Fruit fly (Drosophila melanogaster): ENCODE measurements around the gene hay.

The hay gene

DNA sequence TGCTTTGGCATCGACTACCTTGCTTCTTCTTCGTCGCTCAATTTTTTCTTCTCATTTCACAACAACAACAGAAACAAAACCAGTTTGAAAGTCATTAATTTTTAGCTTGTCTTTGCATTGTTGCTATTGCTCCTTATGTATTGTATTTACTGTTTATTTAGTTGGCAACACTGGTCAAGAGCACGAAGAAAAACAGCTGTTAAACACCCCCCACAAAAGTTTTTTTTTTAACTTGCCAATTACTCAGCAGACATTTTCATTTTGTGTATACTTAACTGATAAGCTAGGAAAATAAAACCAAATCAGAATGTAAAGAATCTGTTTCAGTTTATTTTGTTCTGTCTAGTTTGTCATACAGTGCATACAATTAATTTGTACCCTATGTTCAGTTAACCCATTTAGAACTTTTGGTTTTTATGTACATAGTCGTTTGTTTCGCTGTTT lies 48.9 kb downstream of the hay start:
- TF ChIP-seq CG42726 (GFP tag; IDR thresholded peaks at IDR 0.05; ENCODE audit: partially characterized antibody) (no peak), CG7987 (GFP tag; optimal IDR thresholded peaks at IDR 0.05) (peak; percentile 37), CG15011 (GFP tag; optimal IDR thresholded peaks at IDR 0.05) (peak; percentile 28), H2.0 (GFP tag; IDR thresholded peaks at IDR 0.05) (no peak), Pdp1 (GFP tag; optimal IDR thresholded peaks at IDR 0.05) (peak in 1 of 2 experiments; percentile 5), Hsf (GFP tag; optimal IDR thresholded peaks at IDR 0.05) (peak; percentile 29), Med (GFP tag) (peak; percentile 75), CG13296 (GFP tag; optimal IDR thresholded peaks at IDR 0.05) (peak; percentile 60), Oli (tag; optimal IDR thresholded peaks at IDR 0.05) (no peak), kay (GFP tag; optimal IDR thresholded peaks at IDR 0.05) (no peak), schlank (tag; optimal IDR thresholded peaks at IDR 0.05) (peak; percentile 37), fd64A (GFP tag; optimal IDR thresholded peaks at IDR 0.05) (no peak), CG18476 (GFP tag; optimal IDR thresholded peaks at IDR 0.05) (no peak), sisA (GFP tag; IDR thresholded peaks at IDR 0.05) (no peak), Eip74EF (GFP tag; optimal IDR thresholded peaks at IDR 0.05) (peak in 1 of 2 experiments; percentile 36), Gug (GFP tag; IDR thresholded peaks at IDR 0.05) (no peak), fd96Cb (tag; optimal IDR thresholded peaks at IDR 0.05) (no peak), CG12071 (GFP tag; optimal IDR thresholded peaks at IDR 0.05) (peak; percentile 29), CG12219 (GFP tag; optimal IDR thresholded peaks at IDR 0.05) (no peak), CG7357 (GFP tag; IDR thresholded peaks at IDR 0.05) (no peak), CG13424 (tag; optimal IDR thresholded peaks at IDR 0.05) (peak; percentile 8), CG10431 (GFP tag; optimal IDR thresholded peaks at IDR 0.05) (no peak), CG34376 (GFP tag; optimal IDR thresholded peaks at IDR 0.05) (peak; percentile 9), NK7.1 (GFP tag; optimal IDR thresholded peaks at IDR 0.05) (no peak), en (GFP tag; optimal IDR thresholded peaks at IDR 0.05) (no peak), CG7372 (GFP tag; IDR thresholded peaks at IDR 0.05) (no peak), cad (GFP tag; optimal IDR thresholded peaks at IDR 0.05) (no peak), slp2 (GFP tag; optimal IDR thresholded peaks at IDR 0.05) (no peak), al (GFP tag; IDR thresholded peaks at IDR 0.05) (no peak), Hr51 (GFP tag; optimal IDR thresholded peaks at IDR 0.05) (peak in 1 of 2 experiments; percentile 31), Sox102F (GFP tag; optimal IDR thresholded peaks at IDR 0.05) (peak; percentile 49), CG3281 (GFP tag; optimal IDR thresholded peaks at IDR 0.05) (peak; percentile 53), bab2 (GFP tag; optimal IDR thresholded peaks at IDR 0.05) (no peak), fru (optimal IDR thresholded peaks at IDR 0.05) (no peak), CG32767 (GFP tag; IDR thresholded peaks at IDR 0.05) (peak; percentile 53; the same call in 1 of the 2 replicates), nom (GFP tag; optimal IDR thresholded peaks at IDR 0.05) (no peak), CG17802 (tag; optimal IDR thresholded peaks at IDR 0.05) (no peak), D19B (GFP tag; optimal IDR thresholded peaks at IDR 0.05) (no peak), CG31441 (GFP tag; IDR thresholded peaks at IDR 0.05) (peak; percentile 42), lov (optimal IDR thresholded peaks at IDR 0.05) (no peak), lov (GFP tag; IDR thresholded peaks at IDR 0.05) (no peak), Optix (GFP tag; IDR thresholded peaks at IDR 0.05) (no peak), bcd (GFP tag; optimal IDR thresholded peaks at IDR 0.05) (peak; percentile 7), tio (GFP tag; optimal IDR thresholded peaks at IDR 0.05) (no peak), ttk (GFP tag; IDR thresholded peaks at IDR 0.05) (no peak), CG7271 (tag; optimal IDR thresholded peaks at IDR 0.05) (no peak), Mrtf (GFP tag; IDR thresholded peaks at IDR 0.05) (no peak), Fer1 (GFP tag; optimal IDR thresholded peaks at IDR 0.05) (peak; percentile 64), dmrt99B (tag; optimal IDR thresholded peaks at IDR 0.05) (no peak), CG7556 (GFP tag; optimal IDR thresholded peaks at IDR 0.05) (peak; percentile 35), CG14441 (GFP tag; IDR thresholded peaks at IDR 0.05) (peak; percentile 40; the same call in 1 of the 2 replicates)
